Worm (Caenorhabditis elegans) whole organism, midembryonic: ENCODE results near the gene ZC13.1.

Experiments used
- T22C8.4 ChIP-seq: fragments of 200-800 bp; sonication (Bioruptor generic); IDR thresholded peaks from 2 replicates; pipeline ENCODE4 v1.3.6; 2022; ENCODE audit warnings: missing genetic modification characterization, missing compliant biosample characterization
- cog-1 ChIP-seq: sonication (generic microtip); optimal IDR thresholded peaks from 2 replicates; lab custom pipeline; 2016; ENCODE audit warnings: missing genetic modification characterization, missing compliant biosample characterization
- flt-1 ChIP-seq: fragments of 200-800 bp; sonication (Bioruptor generic); IDR thresholded peaks from 2 replicates; pipeline ENCODE4 v1.3.6; 2022; ENCODE audit warnings: missing genetic modification characterization, missing compliant biosample characterization
- klf-2 ChIP-seq: fragments of 200-800 bp; sonication (Bioruptor generic); conservative IDR thresholded peaks from 2 replicates; pipeline ENCODE4 v1.3.6; 2022; ENCODE audit warnings: missing genetic modification reagents, missing genetic modification characterization, missing compliant biosample characterization
- med-1 ChIP-seq: sonication (generic microtip); optimal IDR thresholded peaks from 2 replicates; lab custom pipeline; 2017; ENCODE audit warnings: missing genetic modification characterization, mild to moderate bottlenecking, missing compliant biosample characterization, antibody characterized with exemption, missing genetic modification reagents; ENCODE audit not compliant: insufficient read depth
- ref-1 ChIP-seq: fragments of 200-800 bp; sonication (Bioruptor generic); conservative IDR thresholded peaks from 2 replicates; pipeline ENCODE4 v1.3.6; 2022; ENCODE audit warnings: missing genetic modification reagents, missing genetic modification characterization, missing compliant biosample characterization
- tab-1 ChIP-seq: fragments of 200-800 bp; sonication (Bioruptor generic); IDR thresholded peaks from 2 replicates; pipeline ENCODE4 v1.3.6; 2022; ENCODE audit warnings: missing genetic modification characterization, missing compliant biosample characterization
- ztf-23 ChIP-seq: fragments of 200-800 bp; sonication (Bioruptor generic); IDR thresholded peaks from 2 replicates; pipeline ENCODE4 v1.3.6; 2022; ENCODE audit warnings: missing genetic modification reagents, missing genetic modification characterization, missing compliant biosample characterization
- ztf-29 ChIP-seq: fragments of 200-800 bp; sonication (Bioruptor generic); IDR thresholded peaks from 2 replicates; pipeline ENCODE4 v1.3.6; 2022; ENCODE audit warnings: missing genetic modification reagents, missing genetic modification characterization, missing compliant biosample characterization

Gene ZC13.1

DNA sequence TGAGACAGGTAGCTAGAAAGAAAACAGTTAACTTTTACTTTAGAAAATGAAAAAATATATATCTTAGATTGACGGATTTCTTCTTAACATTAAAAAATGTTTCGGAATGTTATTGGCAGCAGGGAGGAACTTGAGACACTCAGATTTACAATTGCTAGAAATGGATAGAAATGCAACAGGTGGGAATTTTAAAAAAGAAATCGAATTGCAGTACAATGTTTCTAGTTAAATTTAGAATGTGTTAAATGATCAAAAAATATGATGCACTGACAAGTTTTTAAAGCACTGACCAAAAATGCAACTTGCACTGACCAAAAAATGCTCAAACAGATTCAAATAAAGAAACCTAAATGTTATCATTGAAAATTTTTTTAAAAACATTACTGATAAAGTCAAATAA is 49.1 kb downstream of the ZC13.1 start:
- TF ChIP-seq tab-1 (GFP tag; lab: Robert Waterston, UW) (no peak), med-1 (GFP tag; lab: Kevin White, UChicago) (no peak), flt-1 (GFP tag; lab: Robert Waterston, UW) (no peak), ztf-29 (no peak), ztf-23 (GFP tag; lab: Robert Waterston, UW) (no peak), cog-1 (tag; lab: Kevin White, UChicago) (no peak), T22C8.4 (GFP tag; lab: Robert Waterston, UW) (no peak), klf-2 (GFP tag; lab: Robert Waterston, UW) (no peak), ref-1 (no peak)

DNA sequence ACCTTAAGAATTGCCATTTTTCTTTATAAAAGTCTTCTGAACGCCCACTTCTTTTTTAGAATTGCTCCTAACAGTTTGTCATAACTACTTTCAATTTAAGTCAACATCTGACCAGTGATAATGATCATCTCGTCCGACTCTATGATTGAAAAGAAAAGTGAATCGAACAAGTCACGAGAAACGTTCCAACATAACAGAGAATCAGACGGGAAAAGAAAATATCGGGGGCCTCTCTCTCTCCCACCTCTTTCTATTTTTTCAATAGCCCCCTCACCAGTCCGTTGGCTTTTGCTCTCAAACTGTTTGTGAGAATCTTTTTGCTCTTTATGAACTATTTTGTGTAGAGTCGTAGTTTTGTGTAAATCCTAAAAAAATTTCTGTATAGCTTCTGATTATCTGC is 50.6 kb downstream of the ZC13.1 start:
- TF ChIP-seq med-1 (GFP tag; lab: Kevin White, UChicago) (no peak), tab-1 (GFP tag; lab: Robert Waterston, UW) (no peak), ref-1 (no peak), klf-2 (GFP tag; lab: Robert Waterston, UW) (no peak), cog-1 (tag; lab: Kevin White, UChicago) (no peak), flt-1 (GFP tag; lab: Robert Waterston, UW) (no peak), ztf-23 (GFP tag; lab: Robert Waterston, UW) (no peak), T22C8.4 (GFP tag; lab: Robert Waterston, UW) (no peak), ztf-29 (no peak)
